Fruit fly (Drosophila melanogaster) Kc167 (cell line): ENCODE measurements around the gene crok.

Source experiments
- Myc ChIP-seq: fragments of >200 bp; optimal IDR thresholded peaks from 2 replicates; lab custom pipeline; 2017; ENCODE audit warnings: missing external identifiers
- Sin3A ChIP-seq: fragments of >200 bp; optimal IDR thresholded peaks from 2 replicates; lab custom pipeline; 2018; ENCODE audit warnings: missing external identifiers
- h ChIP-seq: fragments of >200 bp; optimal IDR thresholded peaks from 3 replicates; lab custom pipeline; 2018; ENCODE audit warnings: missing external identifiers
- insv ChIP-seq: fragments of >200 bp; optimal IDR thresholded peaks from 3 replicates; lab custom pipeline; 2018; ENCODE audit warnings: missing external identifiers
- psq ChIP-seq: fragments of >200 bp; optimal IDR thresholded peaks from 2 replicates; lab custom pipeline; 2017; ENCODE audit warnings: missing external identifiers
- ttk ChIP-seq: sonication (Bioruptor generic); optimal IDR thresholded peaks from 2 replicates; lab custom pipeline; 2017; ENCODE audit warnings: missing external identifiers

The crok gene

DNA sequence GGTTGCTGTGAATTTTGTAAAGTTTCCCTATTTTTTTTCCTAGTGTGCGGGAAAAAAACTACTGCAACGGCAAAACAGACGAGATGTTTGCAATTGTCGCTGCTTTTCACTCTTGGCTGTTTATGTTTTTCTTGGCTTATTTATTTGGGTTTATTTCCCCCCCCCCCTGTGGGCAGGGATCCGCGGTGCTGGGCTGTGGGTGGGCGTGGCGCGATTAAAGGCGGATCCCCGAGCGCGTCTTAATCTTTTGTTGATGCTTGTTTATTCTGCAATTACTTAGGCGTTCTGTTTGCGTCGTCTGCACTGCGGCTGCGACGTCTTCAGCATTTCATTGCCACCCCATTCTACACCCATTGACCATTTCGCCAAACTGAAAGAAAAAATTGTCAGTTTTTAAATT lies 22.1 kb downstream of the crok start:
- TF ChIP-seq Myc (lab: Kevin White, UChicago) (no peak), h (lab: Kevin White, UChicago) (no peak), Sin3A (lab: Kevin White, UChicago) (no peak), ttk (no peak), psq (lab: Kevin White, UChicago) (no peak), insv (lab: Kevin White, UChicago) (no peak)

DNA sequence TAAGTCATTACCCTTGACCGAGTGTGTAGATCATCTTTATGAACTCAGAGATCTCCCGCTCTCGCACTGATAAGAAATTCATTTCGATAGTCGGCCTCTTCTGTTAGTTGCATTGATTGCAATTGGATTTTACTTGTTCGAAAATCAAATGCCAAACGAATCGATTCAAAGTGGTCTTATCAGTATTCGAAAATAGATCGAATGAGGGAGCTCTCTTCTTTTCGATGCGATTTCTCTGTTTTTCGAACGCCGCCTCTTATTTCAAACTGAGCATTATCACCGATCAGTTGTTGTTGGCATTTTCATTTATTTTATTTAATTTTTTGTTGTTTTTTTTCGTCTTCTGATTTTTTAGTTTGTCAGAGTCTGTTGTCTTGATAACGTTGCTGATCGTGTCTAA lies 28.2 kb downstream of the crok start:
- TF ChIP-seq h (lab: Kevin White, UChicago) (no peak), Myc (lab: Kevin White, UChicago) (no peak), ttk (no peak), psq (lab: Kevin White, UChicago) (no peak), Sin3A (lab: Kevin White, UChicago) (no peak)

DNA sequence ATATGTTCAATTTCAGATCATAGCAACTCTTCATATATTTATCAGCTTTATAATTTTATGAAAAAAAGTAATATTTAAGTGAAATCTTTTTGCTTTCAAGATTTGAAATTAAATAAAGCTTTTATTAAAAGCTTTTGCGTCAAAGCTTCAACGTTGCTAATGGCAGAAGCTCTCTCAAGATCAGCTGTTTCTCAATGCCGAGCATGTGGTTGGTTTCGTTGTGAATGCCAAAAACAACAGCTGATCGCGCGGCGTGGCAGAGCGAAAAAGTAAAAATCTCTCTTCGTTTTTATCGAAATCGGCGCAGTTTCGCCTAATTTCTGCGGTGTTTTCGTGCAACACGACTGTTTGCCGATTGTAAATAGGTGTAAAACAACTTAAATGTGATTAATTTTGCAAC lies 34.8 kb downstream of the crok start, which contains the start of gene CG31759:
Gene CG31759, plus strand, starts transcription at position 161 of the 400 bp plus-strand sequence.
- TF ChIP-seq insv (lab: Kevin White, UChicago) (no peak), h (lab: Kevin White, UChicago) (no peak), psq (lab: Kevin White, UChicago) (no peak), ttk (no peak), Myc (lab: Kevin White, UChicago) (no peak), Sin3A (lab: Kevin White, UChicago) (no peak)
